Fruit fly (Drosophila melanogaster): ENCODE results near the gene CG9459.

The CG9459 gene

dm6 chr3R:9818295-9818694 is at the start of gene CG9459:
CG9459 (minus strand) TSS chr3R:9818395.
- TF ChIP-seq CG7045 (GFP tag; optimal IDR thresholded peaks at IDR 0.05) (no peak), cnc (optimal IDR thresholded peaks at IDR 0.05) (no peak), cic (GFP tag; optimal IDR thresholded peaks at IDR 0.05) (no peak), toe (GFP tag; optimal IDR thresholded peaks at IDR 0.05) (no peak), CG11617 (GFP tag; optimal IDR thresholded peaks at IDR 0.05) (no peak), CG12768 (GFP tag; optimal IDR thresholded peaks at IDR 0.05) (no peak), CG7101 (tag; optimal IDR thresholded peaks at IDR 0.05) (no peak), CG14711 (tag; optimal IDR thresholded peaks at IDR 0.05) (no peak), CG5204 (GFP tag; optimal IDR thresholded peaks at IDR 0.05) (no peak), Mnt (GFP tag; optimal IDR thresholded peaks at IDR 0.05) (no peak), CG33017 (tag; optimal IDR thresholded peaks at IDR 0.05) (no peak), Clk (GFP tag; optimal IDR thresholded peaks at IDR 0.05) (no peak), Hr96 (GFP tag; optimal IDR thresholded peaks at IDR 0.05) (no peak)

DNA sequence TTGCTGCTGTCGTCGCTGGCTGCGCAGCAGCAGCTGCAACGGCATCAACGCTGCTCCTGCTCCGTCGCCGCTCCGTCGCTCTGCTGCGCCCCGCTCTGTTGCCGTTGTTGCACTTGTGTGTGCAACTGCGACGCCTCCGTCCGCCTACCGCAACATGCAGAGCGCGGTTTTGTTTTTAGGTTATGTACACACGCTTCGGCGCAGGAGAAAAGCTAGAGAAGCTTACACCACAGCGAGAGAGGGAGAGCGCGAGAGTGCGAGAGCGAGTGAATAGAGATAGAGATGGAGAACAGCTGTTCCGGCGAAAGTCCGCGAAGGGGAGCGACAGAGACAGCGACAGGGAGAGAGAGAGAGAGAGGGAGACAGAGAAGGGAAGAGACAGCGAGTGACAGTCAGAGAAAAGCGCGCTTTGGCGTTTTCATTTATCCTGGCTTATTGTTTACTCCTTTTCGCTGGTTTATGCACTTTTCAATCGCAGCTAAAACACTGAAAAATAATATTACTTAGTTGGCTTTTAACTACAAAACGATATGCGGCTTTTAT is 47.7 kb upstream of the CG9459 start:
- TF ChIP-seq Hr96 (GFP tag; optimal IDR thresholded peaks at IDR 0.05) (no peak), tj (GFP tag; optimal IDR thresholded peaks at IDR 0.05) (no peak), CG5204 (GFP tag; optimal IDR thresholded peaks at IDR 0.05) (no peak), CG14711 (tag; optimal IDR thresholded peaks at IDR 0.05) (no peak), CG11617 (GFP tag; optimal IDR thresholded peaks at IDR 0.05) (no peak), Clk (GFP tag; optimal IDR thresholded peaks at IDR 0.05) (no peak), CG1620 (GFP tag; optimal IDR thresholded peaks at IDR 0.05) (no peak), bab1 (GFP tag; optimal IDR thresholded peaks at IDR 0.05) (no peak), CG12768 (GFP tag; optimal IDR thresholded peaks at IDR 0.05) (no peak), CG7045 (GFP tag; optimal IDR thresholded peaks at IDR 0.05) (no peak), toe (GFP tag; optimal IDR thresholded peaks at IDR 0.05) (no peak), Mnt (GFP tag; optimal IDR thresholded peaks at IDR 0.05) (no peak)

- no peak for TF ChIP-seq Clk (GFP tag; optimal IDR thresholded peaks at IDR 0.05)
- TF ChIP-seq Mnt (GFP tag; optimal IDR thresholded peaks at IDR 0.05), result no peak
- no peak for TF ChIP-seq CG1620 (GFP tag; optimal IDR thresholded peaks at IDR 0.05)
- no peak for TF ChIP-seq CG5204 (GFP tag; optimal IDR thresholded peaks at IDR 0.05)
Observed at dm6 chr3R:9860561-9860960, 42.4 kb upstream of the CG9459 start.

DNA sequence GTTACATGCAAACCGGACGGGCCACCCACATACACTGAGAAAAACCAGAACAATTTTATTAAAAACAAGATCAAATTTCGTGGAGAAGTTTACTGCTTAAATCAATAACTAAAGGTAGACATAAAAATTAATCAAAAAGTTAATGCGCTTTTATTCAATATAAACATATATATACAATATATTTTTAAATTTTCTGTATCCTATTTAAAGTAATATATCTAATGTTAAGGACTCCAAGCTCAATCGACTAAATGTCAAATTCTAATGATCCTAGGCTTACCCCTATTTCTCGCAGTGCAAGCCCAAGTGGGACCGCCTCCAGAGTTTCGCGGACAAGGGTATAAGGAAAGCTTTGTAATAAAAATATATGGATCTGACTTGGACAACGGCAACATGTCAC is 39.6 kb upstream of the CG9459 start:
- TF ChIP-seq kay (GFP tag; ENCODE audit: borderline replicate concordance) (no peak), CG7045 (GFP tag; optimal IDR thresholded peaks at IDR 0.05) (peak; percentile 16)

DNA sequence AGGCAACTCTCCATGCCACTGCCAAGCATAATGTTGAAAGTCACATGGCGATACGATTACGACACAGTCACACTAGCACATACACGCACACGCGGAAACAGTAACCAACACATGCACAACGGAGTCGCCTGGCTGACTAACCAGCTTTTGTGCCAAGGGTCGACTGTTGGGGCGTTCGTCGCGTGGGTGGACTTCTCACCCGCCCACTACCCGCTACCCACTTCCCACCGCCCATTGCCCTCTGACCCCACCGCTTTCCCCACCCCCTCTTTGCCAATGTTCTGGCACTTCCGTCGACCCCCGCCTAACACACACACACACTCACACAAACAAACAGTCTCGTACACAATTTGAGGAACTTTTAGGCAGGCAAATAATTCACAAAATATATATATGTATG is 33.5 kb upstream of the CG9459 start:
- TF ChIP-seq CG14711 (tag; optimal IDR thresholded peaks at IDR 0.05), result no peak
- TF ChIP-seq CG1620 (GFP tag; optimal IDR thresholded peaks at IDR 0.05), result no peak
- TF ChIP-seq cic (GFP tag; optimal IDR thresholded peaks at IDR 0.05), result no peak
- TF ChIP-seq Crg-1 (GFP tag; optimal IDR thresholded peaks at IDR 0.05), result no peak
- TF ChIP-seq Clk (GFP tag; optimal IDR thresholded peaks at IDR 0.05), result no peak
- no peak for TF ChIP-seq CG5204 (GFP tag; optimal IDR thresholded peaks at IDR 0.05)
- TF ChIP-seq kay (GFP tag; ENCODE audit: borderline replicate concordance), result no peak
- no peak for TF ChIP-seq CG11617 (GFP tag; optimal IDR thresholded peaks at IDR 0.05)
- TF ChIP-seq cnc (optimal IDR thresholded peaks at IDR 0.05), result no peak
- no peak for TF ChIP-seq toe (GFP tag; optimal IDR thresholded peaks at IDR 0.05)

- TF ChIP-seq tj (GFP tag; optimal IDR thresholded peaks at IDR 0.05), result no peak
- no peak for TF ChIP-seq ovo (GFP tag; optimal IDR thresholded peaks at IDR 0.05)
- TF ChIP-seq CG1620 (GFP tag; optimal IDR thresholded peaks at IDR 0.05), result no peak
- no peak for TF ChIP-seq CG33017 (tag; optimal IDR thresholded peaks at IDR 0.05)
Observed at dm6 chr3R:9823723-9824122, 5.5 kb upstream of the CG9459 start, which contains the start of gene CG34302. CG34302 (minus strand) TSS chr3R:9823823.

dm6 chr3R:9821091-9821490 is 2.9 kb upstream of the CG9459 start, which contains the start of gene CG42857:
CG42857 (minus strand) TSS chr3R:9821191.
- TF ChIP-seq cnc (optimal IDR thresholded peaks at IDR 0.05) (no peak), CG7101 (tag; optimal IDR thresholded peaks at IDR 0.05) (no peak), toe (GFP tag; optimal IDR thresholded peaks at IDR 0.05) (no peak), pad (GFP tag; optimal IDR thresholded peaks at IDR 0.05) (no peak), CG11617 (GFP tag; optimal IDR thresholded peaks at IDR 0.05) (no peak), CG12768 (GFP tag; optimal IDR thresholded peaks at IDR 0.05) (no peak), Mnt (GFP tag; optimal IDR thresholded peaks at IDR 0.05) (no peak), tj (GFP tag; optimal IDR thresholded peaks at IDR 0.05) (no peak), kay (GFP tag; ENCODE audit: borderline replicate concordance) (no peak), Crg-1 (GFP tag; optimal IDR thresholded peaks at IDR 0.05) (no peak), CG7045 (GFP tag; optimal IDR thresholded peaks at IDR 0.05) (no peak)

DNA sequence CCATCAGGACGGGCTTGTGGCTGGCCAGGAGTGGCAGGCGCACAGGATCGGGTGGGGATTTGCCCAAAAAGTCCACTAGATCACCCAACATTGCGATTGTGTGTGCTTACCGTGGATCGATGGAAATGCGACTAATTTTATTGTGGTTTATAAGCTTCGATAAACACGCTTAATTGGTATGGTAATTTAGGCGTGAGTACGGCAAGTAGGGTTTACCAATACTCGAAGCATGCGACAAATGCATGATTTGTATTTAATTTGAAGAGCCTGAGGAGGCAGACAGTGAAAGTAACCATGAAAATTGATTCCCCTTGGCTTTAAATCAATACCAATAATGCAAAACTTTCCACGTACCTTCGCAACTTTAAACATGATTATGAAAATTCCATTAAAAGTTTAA is 1.6 kb upstream of the CG9459 start, which contains the start of gene CG9458:
TSS of gene CG9458 (minus strand) at position 101 of the 400 bp plus-strand sequence.
- TF ChIP-seq CG5204 (GFP tag; optimal IDR thresholded peaks at IDR 0.05), result no peak
- no peak for TF ChIP-seq bab1 (GFP tag; optimal IDR thresholded peaks at IDR 0.05)
- TF ChIP-seq CG1620 (GFP tag; optimal IDR thresholded peaks at IDR 0.05), result no peak
- TF ChIP-seq Crg-1 (GFP tag; optimal IDR thresholded peaks at IDR 0.05), result no peak
- no peak for TF ChIP-seq cic (GFP tag; optimal IDR thresholded peaks at IDR 0.05)
- no peak for TF ChIP-seq kay (GFP tag; ENCODE audit: borderline replicate concordance)
